Worm (Caenorhabditis elegans) whole organism, mixed stage, embryonic: Measurements from ENCODE around the gene arp-1.

Experiments used
- M03D4.4 ChIP-seq: sonication (generic microtip); optimal IDR thresholded peaks from 2 replicates; lab custom pipeline; 2017; ENCODE audit warnings: mild to moderate bottlenecking, missing genetic modification characterization, missing compliant biosample characterization
- ceh-39 ChIP-seq: fragments of 150-350 bp; optimal IDR thresholded peaks from 2 replicates; lab custom pipeline; 2014; ENCODE audit warnings: missing biosample characterization, missing genetic modification characterization
- ceh-43 ChIP-seq: fragments of 200-800 bp; sonication (Bioruptor generic); optimal IDR thresholded peaks from 2 replicates; lab custom pipeline; 2018; ENCODE audit warnings: mild to moderate bottlenecking, missing genetic modification characterization, moderate library complexity, missing compliant biosample characterization
- ceh-83 ChIP-seq: fragments of 200-800 bp; sonication (Bioruptor generic); optimal IDR thresholded peaks from 2 replicates; lab custom pipeline; 2018; ENCODE audit warnings: mild to moderate bottlenecking, missing genetic modification characterization, missing compliant biosample characterization
- ces-1 ChIP-seq: fragments of 150-350 bp; optimal IDR thresholded peaks from 2 replicates; lab custom pipeline; 2014; ENCODE audit warnings: missing biosample characterization, missing genetic modification reagents, missing genetic modification characterization
- cnd-1 ChIP-seq: fragments of 200-800 bp; sonication (Bioruptor generic); optimal IDR thresholded peaks from 2 replicates; lab custom pipeline; 2018; ENCODE audit warnings: mild to moderate bottlenecking, missing genetic modification characterization, missing compliant biosample characterization
- drap-1 ChIP-seq: fragments of 200-800 bp; sonication (Bioruptor generic); optimal IDR thresholded peaks from 3 replicates; lab custom pipeline; 2018; ENCODE audit warnings: mild to moderate bottlenecking, missing genetic modification characterization, missing compliant biosample characterization
- elt-1 ChIP-seq: sonication (generic microtip); optimal IDR thresholded peaks from 2 replicates; lab custom pipeline; 2017; ENCODE audit warnings: missing genetic modification characterization, mild to moderate bottlenecking, missing compliant biosample characterization, antibody characterized with exemption, moderate library complexity, borderline replicate concordance; ENCODE audit not compliant: insufficient read depth
- elt-3 ChIP-seq: fragments of 150-350 bp; optimal IDR thresholded peaks from 2 replicates; lab custom pipeline; 2014; ENCODE audit warnings: missing biosample characterization, missing genetic modification characterization
- flh-1 ChIP-seq: fragments of 200-800 bp; sonication (Bioruptor generic); optimal IDR thresholded peaks from 2 replicates; lab custom pipeline; 2018; ENCODE audit warnings: mild to moderate bottlenecking, missing genetic modification characterization, moderate library complexity, missing compliant biosample characterization
- ham-2 ChIP-seq: fragments of 200-800 bp; sonication (Bioruptor generic); optimal IDR thresholded peaks from 2 replicates; lab custom pipeline; 2018; ENCODE audit warnings: mild to moderate bottlenecking, missing genetic modification characterization, missing compliant biosample characterization
- hlh-1 ChIP-seq: fragments of 150-350 bp; optimal IDR thresholded peaks from 2 replicates; lab custom pipeline; 2014; ENCODE audit warnings: missing biosample characterization, missing genetic modification reagents, missing genetic modification characterization
- lin-13 ChIP-seq: fragments of 150-350 bp; optimal IDR thresholded peaks from 2 replicates; lab custom pipeline; 2014; ENCODE audit warnings: missing biosample characterization, missing genetic modification characterization
- lin-32 ChIP-seq: fragments of 200-800 bp; sonication (Bioruptor generic); optimal IDR thresholded peaks from 2 replicates; lab custom pipeline; 2018; ENCODE audit warnings: mild to moderate bottlenecking, missing genetic modification characterization, missing compliant biosample characterization
- lsy-2 ChIP-seq: fragments of 150-350 bp; optimal IDR thresholded peaks from 2 replicates; lab custom pipeline; 2014; ENCODE audit warnings: missing biosample characterization, missing genetic modification characterization
- mab-5 ChIP-seq: fragments of 150-350 bp; optimal IDR thresholded peaks from 2 replicates; lab custom pipeline; 2014; ENCODE audit warnings: missing biosample characterization, missing genetic modification characterization
- mep-1 ChIP-seq: fragments of 150-350 bp; optimal IDR thresholded peaks from 2 replicates; lab custom pipeline; 2017; ENCODE audit warnings: missing biosample characterization, missing genetic modification reagents, missing genetic modification characterization, inconsistent platforms
- mls-2 ChIP-seq: sonication (generic microtip); optimal IDR thresholded peaks from 2 replicates; lab custom pipeline; 2016; ENCODE audit warnings: mild to moderate bottlenecking, missing genetic modification characterization, moderate library complexity, missing compliant biosample characterization
- nhr-12 ChIP-seq: fragments of 150-350 bp; optimal IDR thresholded peaks from 2 replicates; lab custom pipeline; 2014; ENCODE audit warnings: missing biosample characterization, missing genetic modification characterization
- nhr-2 ChIP-seq: fragments of 150-350 bp; optimal IDR thresholded peaks from 2 replicates; lab custom pipeline; 2014; ENCODE audit warnings: missing biosample characterization, missing genetic modification characterization
- nhr-237 ChIP-seq: fragments of 150-350 bp; optimal IDR thresholded peaks from 2 replicates; lab custom pipeline; 2014; ENCODE audit warnings: missing biosample characterization, missing genetic modification characterization
- nhr-76 ChIP-seq: sonication (generic microtip); optimal IDR thresholded peaks from 2 replicates; lab custom pipeline; 2017; ENCODE audit warnings: missing biosample characterization, missing genetic modification characterization
- pha-4 ChIP-seq: fragments of 150-350 bp; optimal IDR thresholded peaks from 2 replicates; lab custom pipeline; 2018; ENCODE audit warnings: missing biosample characterization, missing genetic modification reagents, missing genetic modification characterization
- sem-2 ChIP-seq: fragments of 200-800 bp; sonication (Bioruptor generic); optimal IDR thresholded peaks from 2 replicates; lab custom pipeline; 2018; ENCODE audit warnings: mild to moderate bottlenecking, missing genetic modification characterization, missing compliant biosample characterization
- sptf-1 ChIP-seq: sonication (generic microtip); optimal IDR thresholded peaks from 2 replicates; lab custom pipeline; 2017; ENCODE audit warnings: mild to moderate bottlenecking, missing genetic modification characterization, moderate library complexity, missing compliant biosample characterization
- unc-120 ChIP-seq: sonication (generic microtip); optimal IDR thresholded peaks from 2 replicates; lab custom pipeline; 2017; ENCODE audit warnings: missing genetic modification characterization, missing compliant biosample characterization; ENCODE audit not compliant: poor library complexity, severe bottlenecking
- unc-62 ChIP-seq: fragments of 150-350 bp; optimal IDR thresholded peaks from 2 replicates; lab custom pipeline; 2014; ENCODE audit warnings: missing biosample characterization, missing genetic modification reagents, missing genetic modification characterization
- zip-8 ChIP-seq: fragments of 150-350 bp; optimal IDR thresholded peaks from 2 replicates; lab custom pipeline; 2014; ENCODE audit warnings: missing biosample characterization, missing genetic modification characterization
- ztf-11 ChIP-seq: fragments of 150-350 bp; optimal IDR thresholded peaks from 2 replicates; lab custom pipeline; 2014; ENCODE audit warnings: missing biosample characterization, missing genetic modification characterization

arp-1 gene

DNA sequence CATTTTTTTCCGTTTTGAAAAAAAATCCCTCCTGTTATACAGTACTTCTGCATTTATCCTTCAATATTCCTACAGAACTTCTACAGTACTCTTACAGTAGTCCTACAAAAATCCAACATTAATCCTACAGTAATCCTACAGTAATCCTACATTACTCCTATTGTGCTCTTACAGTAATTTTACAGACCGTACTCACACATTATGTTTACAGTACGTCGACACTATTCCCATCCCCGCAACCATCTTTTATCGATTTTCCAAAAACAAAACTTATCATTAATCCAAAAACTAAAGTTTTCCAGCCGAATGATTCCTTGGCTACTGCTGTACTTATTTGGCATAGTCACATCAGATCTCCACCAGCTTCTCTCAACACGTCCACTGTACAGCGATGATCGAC, 35.9 kb upstream of the arp-1 start, which contains the start of gene Y53F4B.20:
Y53F4B.20 (plus strand) TSS at position 301 of the 400 bp plus-strand sequence.
- TF ChIP-seq elt-3 (tag; lab: Kevin White, UChicago) (no peak), nhr-2 (no peak)

ce11 chrII:15089086-15089895, 30.8 kb upstream of the arp-1 start:
- no peak for TF ChIP-seq drap-1
- no peak for TF ChIP-seq elt-1 (tag; lab: Kevin White, UChicago)
- TF ChIP-seq ceh-83 (GFP tag; lab: Kevin White, UChicago) = peak; percentile 45
- TF ChIP-seq elt-3 (tag; lab: Kevin White, UChicago) = no peak
- TF ChIP-seq ces-1 = peak; percentile 34
- no peak for TF ChIP-seq mab-5 (tag; lab: Kevin White, UChicago)
- no peak for TF ChIP-seq ceh-43
- TF ChIP-seq M03D4.4 (tag; lab: Kevin White, UChicago) = peak; percentile 5
- TF ChIP-seq unc-120 (tag; lab: Kevin White, UChicago) = no peak
- no peak for TF ChIP-seq ham-2
- peak; percentile 15 for TF ChIP-seq nhr-237
- no peak for TF ChIP-seq ceh-39 (tag; lab: Kevin White, UChicago)

- TF ChIP-seq pha-4 (no peak), mep-1 (tag; lab: Kevin White, UChicago) (no peak), nhr-76 (no peak), nhr-237 (no peak), cnd-1 (tag; lab: Kevin White, UChicago) (no peak), ztf-11 (tag; lab: Kevin White, UChicago) (no peak), ces-1 (no peak), ceh-43 (no peak), zip-8 (tag; lab: Kevin White, UChicago) (no peak), mls-2 (tag; lab: Kevin White, UChicago) (no peak), nhr-2 (no peak), sem-2 (GFP tag; lab: Kevin White, UChicago) (no peak), drap-1 (no peak), hlh-1 (tag; lab: Kevin White, UChicago) (no peak), flh-1 (GFP tag; lab: Kevin White, UChicago) (no peak)
These were observed 30.2 kb upstream of the arp-1 start, which contains the start of gene Y53F4B.21 for ce11 chrII:15089896-15090230. Gene Y53F4B.21, plus strand, starts transcription at chrII:15090180.

DNA sequence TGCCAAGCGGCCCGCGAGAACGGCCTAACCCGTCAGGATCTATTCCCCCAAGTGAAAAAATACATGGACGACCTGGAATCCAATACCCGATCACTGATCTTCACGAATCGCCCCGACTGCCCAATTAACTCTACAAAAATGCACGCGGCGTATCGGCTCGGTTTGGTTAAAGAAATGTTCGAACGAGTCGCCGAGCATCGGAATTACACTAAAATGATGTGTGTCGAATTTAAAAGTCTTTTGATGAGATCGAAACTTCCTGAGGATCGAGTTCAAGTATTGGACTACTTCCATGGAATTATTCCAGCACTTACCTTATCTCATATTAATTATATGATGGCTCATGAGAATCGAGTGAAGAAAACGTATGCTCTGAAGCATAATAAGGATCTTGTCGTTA, 12.9 kb upstream of the arp-1 start:
- TF ChIP-seq ceh-83 (GFP tag; lab: Kevin White, UChicago) (no peak), drap-1 (no peak), hlh-1 (tag; lab: Kevin White, UChicago) (no peak)

ce11 chrII:15109844-15110243, 10.3 kb upstream of the arp-1 start, which contains the start of gene Y53F4B.39:
Gene Y53F4B.39, plus strand, starts transcription at chrII:15110144.
- TF ChIP-seq lsy-2 (tag; lab: Kevin White, UChicago) (no peak), unc-62 (GFP tag; lab: Kevin White, UChicago) (no peak), ces-1 (no peak), sptf-1 (tag; lab: Kevin White, UChicago) (no peak), ceh-83 (GFP tag; lab: Kevin White, UChicago) (no peak), hlh-1 (tag; lab: Kevin White, UChicago) (no peak), nhr-2 (no peak), sem-2 (GFP tag; lab: Kevin White, UChicago) (no peak), unc-120 (tag; lab: Kevin White, UChicago) (no peak)

ce11 chrII:15111352-15111751, 8.7 kb upstream of the arp-1 start:
- no peak for TF ChIP-seq unc-62 (GFP tag; lab: Kevin White, UChicago)
- no peak for TF ChIP-seq pha-4
- no peak for TF ChIP-seq drap-1
- no peak for TF ChIP-seq mep-1 (tag; lab: Kevin White, UChicago)
- TF ChIP-seq flh-1 (GFP tag; lab: Kevin White, UChicago) = no peak
- TF ChIP-seq lin-13 (tag; lab: Kevin White, UChicago) = no peak
- TF ChIP-seq zip-8 (tag; lab: Kevin White, UChicago) = no peak
- TF ChIP-seq nhr-12 (tag; lab: Kevin White, UChicago) = no peak
- no peak for TF ChIP-seq M03D4.4 (tag; lab: Kevin White, UChicago)
- TF ChIP-seq sptf-1 (tag; lab: Kevin White, UChicago) = no peak
- TF ChIP-seq sem-2 (GFP tag; lab: Kevin White, UChicago) = no peak
- no peak for TF ChIP-seq lin-32 (GFP tag; lab: Kevin White, UChicago)
- TF ChIP-seq elt-3 (tag; lab: Kevin White, UChicago) = no peak
- no peak for TF ChIP-seq cnd-1 (tag; lab: Kevin White, UChicago)
- TF ChIP-seq nhr-237 = no peak
